Fruit fly (Drosophila melanogaster): Measurements from ENCODE around the gene CG17959.

Gene CG17959

DNA sequence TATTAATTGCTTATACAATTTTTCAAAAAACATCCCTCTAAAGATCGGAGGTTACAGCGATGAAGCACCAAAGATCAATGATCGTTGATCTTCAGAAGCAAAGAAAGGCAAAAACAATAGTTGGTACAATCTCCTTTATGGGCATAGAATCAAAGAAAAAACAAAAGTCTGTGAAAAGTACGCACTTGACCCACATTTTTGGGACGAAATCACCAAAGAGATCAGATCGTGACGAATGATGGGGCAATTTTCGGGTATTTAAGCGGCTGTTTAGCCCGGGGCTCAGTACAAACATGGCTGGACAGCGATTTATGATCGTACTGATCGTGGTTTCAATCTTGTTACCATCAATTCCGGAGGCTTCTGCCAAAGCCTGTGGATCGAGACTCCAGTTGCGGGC, at the start of gene CG17959:
Gene CG17959 (plus strand): TSS at position 301 of the 400 bp plus-strand sequence.
- TF ChIP-seq foxo (GFP tag; optimal IDR thresholded peaks at IDR 0.05) (no peak), HLH106 (tag; optimal IDR thresholded peaks at IDR 0.05) (no peak), brk (GFP tag; optimal IDR thresholded peaks at IDR 0.05) (no peak), Hr78 (GFP tag; optimal IDR thresholded peaks at IDR 0.05) (no peak), rgr (GFP tag; optimal IDR thresholded peaks at IDR 0.05) (no peak), dl (GFP tag; optimal IDR thresholded peaks at IDR 0.05; ENCODE audit: insufficient read depth in 1 of 2, partially characterized antibody in 2 of 2) (no peak), N (GFP tag; optimal IDR thresholded peaks at IDR 0.05) (no peak), CrebA (GFP tag; optimal IDR thresholded peaks at IDR 0.05; ENCODE audit: borderline replicate concordance) (no peak), OdsH (GFP tag; optimal IDR thresholded peaks at IDR 0.05) (no peak), Dfd (GFP tag; optimal IDR thresholded peaks at IDR 0.05) (no peak), Myc (optimal IDR thresholded peaks at IDR 0.05) (no peak), dmrt93B (GFP tag; optimal IDR thresholded peaks at IDR 0.05) (no peak), sage (GFP tag; optimal IDR thresholded peaks at IDR 0.05) (no peak)

DNA sequence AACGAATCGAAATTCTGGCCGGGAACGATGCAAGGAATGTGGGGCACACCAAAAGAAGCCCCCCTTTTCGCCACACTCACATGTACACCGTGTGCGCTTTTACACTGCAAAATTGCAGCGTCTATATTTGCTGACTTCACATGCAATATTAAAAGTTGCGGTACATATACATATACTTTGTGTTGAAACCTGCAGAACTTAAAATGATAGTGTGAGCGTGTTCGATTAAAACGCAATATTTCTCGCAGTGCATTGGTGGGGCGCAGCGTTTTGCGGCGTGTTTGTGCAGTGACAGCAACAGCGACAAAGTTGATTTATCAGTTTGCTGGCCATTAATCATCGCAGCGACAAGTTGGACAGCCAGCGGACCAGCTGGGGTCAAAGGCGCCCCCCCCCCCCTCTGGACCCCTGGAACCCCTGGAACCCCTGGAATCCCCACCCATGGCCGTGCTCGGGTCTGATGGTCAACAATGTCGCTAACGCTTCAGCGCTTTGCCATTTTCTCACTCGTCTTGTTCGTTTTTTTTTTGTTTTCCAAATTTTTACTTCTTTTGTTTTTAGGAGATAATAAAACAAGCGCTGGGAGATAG, 39.7 kb upstream of the CG17959 start:
- no peak for TF ChIP-seq dl (GFP tag; optimal IDR thresholded peaks at IDR 0.05; ENCODE audit: insufficient read depth in 1 of 2, partially characterized antibody in 2 of 2)
- peak; percentile 92 for TF ChIP-seq Dfd (GFP tag; optimal IDR thresholded peaks at IDR 0.05)
- TF ChIP-seq dmrt93B (GFP tag; optimal IDR thresholded peaks at IDR 0.05): peak; percentile 39
- TF ChIP-seq lola (GFP tag; optimal IDR thresholded peaks at IDR 0.05): no peak
- peak; percentile 53 for TF ChIP-seq HLH106 (tag; optimal IDR thresholded peaks at IDR 0.05)
- TF ChIP-seq ey (GFP tag; optimal IDR thresholded peaks at IDR 0.05): peak; percentile 37
- no peak for TF ChIP-seq Dif (GFP tag; optimal IDR thresholded peaks at IDR 0.05; ENCODE audit: partially characterized antibody)
- peak; percentile 3 for TF ChIP-seq Sp1 (GFP tag; optimal IDR thresholded peaks at IDR 0.05)
- no peak for TF ChIP-seq N (GFP tag; optimal IDR thresholded peaks at IDR 0.05)
- peak; percentile 28 for TF ChIP-seq br (GFP tag; optimal IDR thresholded peaks at IDR 0.05)
- TF ChIP-seq rgr (GFP tag; optimal IDR thresholded peaks at IDR 0.05): peak; percentile 14
- peak; percentile 0 for TF ChIP-seq OdsH (GFP tag; optimal IDR thresholded peaks at IDR 0.05)
- no peak for TF ChIP-seq woc (GFP tag; optimal IDR thresholded peaks at IDR 0.05)
- no peak for TF ChIP-seq Mio (GFP tag; optimal IDR thresholded peaks at IDR 0.05)
- TF ChIP-seq Vsx2 (GFP tag; optimal IDR thresholded peaks at IDR 0.05; ENCODE audit: partially characterized antibody): no peak
- peak; percentile 45 for TF ChIP-seq h (GFP tag; optimal IDR thresholded peaks at IDR 0.05)

DNA sequence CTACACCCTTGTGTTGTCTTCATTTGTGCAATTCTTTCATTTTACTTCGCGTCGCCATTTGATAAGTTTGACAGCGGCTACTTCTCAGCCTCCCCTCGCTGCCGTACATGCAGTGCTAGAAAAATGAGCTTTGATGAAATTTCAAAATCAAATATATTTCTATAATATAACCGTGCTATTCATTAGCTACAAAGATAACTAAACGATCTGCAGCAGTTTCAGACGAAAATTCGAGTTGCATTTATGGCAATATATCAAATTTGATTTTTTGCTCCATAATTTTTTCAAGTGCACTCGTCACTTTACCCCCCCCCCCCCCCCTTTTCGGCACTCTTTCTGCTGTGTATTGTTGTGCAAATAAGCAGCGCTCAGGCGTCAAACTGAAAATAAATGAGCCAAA, 34.3 kb upstream of the CG17959 start:
- no peak for TF ChIP-seq usp (GFP tag; optimal IDR thresholded peaks at IDR 0.05)
- peak; percentile 50 for TF ChIP-seq Dfd (GFP tag; optimal IDR thresholded peaks at IDR 0.05)

DNA sequence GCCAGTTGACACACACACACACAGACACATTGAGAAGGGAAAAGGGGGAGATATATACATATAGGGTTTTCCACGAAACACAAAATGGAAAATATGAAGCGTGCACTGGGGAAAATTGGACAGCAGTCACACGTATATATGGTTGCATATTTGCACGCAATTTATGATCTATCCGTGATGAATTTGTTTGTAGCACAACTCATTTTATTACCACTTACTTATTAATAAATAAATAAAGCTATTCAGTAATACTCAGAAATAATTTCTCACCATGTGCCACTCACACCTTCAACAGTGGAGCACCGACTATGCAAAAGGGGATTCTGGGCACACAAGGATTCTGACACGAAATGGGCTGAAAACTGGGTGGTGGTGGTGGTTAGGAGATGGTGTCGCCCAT, 32.8 kb upstream of the CG17959 start:
- TF ChIP-seq Dfd (GFP tag; optimal IDR thresholded peaks at IDR 0.05): no peak
- no peak for TF ChIP-seq Dif (GFP tag; optimal IDR thresholded peaks at IDR 0.05; ENCODE audit: partially characterized antibody)

DNA sequence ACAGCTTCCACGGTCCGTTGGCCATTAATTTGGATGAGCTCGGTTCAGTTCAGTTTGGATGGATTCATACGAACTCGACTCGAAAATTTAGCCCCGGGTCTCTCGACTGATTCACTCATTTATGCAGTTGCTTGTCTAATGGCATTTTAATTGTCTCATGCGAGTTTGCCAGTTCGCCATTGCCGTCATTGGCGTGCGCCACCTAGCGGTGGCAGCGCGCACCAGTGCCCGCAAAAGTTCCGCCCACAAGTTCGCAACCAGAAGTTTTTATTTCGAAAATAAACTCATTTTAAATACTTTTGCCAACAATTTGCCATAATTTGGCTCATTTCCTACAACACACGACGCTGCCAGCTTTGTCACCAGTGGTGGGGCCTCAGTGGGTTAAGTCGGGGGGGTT, 31.8 kb upstream of the CG17959 start:
- TF ChIP-seq sv (GFP tag; optimal IDR thresholded peaks at IDR 0.05) (no peak), psq (GFP tag; optimal IDR thresholded peaks at IDR 0.05) (no peak), Rel (GFP tag; optimal IDR thresholded peaks at IDR 0.05) (no peak), Rel (tag; optimal IDR thresholded peaks at IDR 0.05) (no peak), rgr (GFP tag; optimal IDR thresholded peaks at IDR 0.05) (no peak), Hr83 (GFP tag; optimal IDR thresholded peaks at IDR 0.05; ENCODE audit: poor library complexity, severe bottlenecking) (no peak), HLH106 (tag; optimal IDR thresholded peaks at IDR 0.05) (no peak), dsf (GFP tag; optimal IDR thresholded peaks at IDR 0.05; ENCODE audit: borderline replicate concordance) (no peak), CG32264 (GFP tag; optimal IDR thresholded peaks at IDR 0.05) (no peak), GATAd (GFP tag; optimal IDR thresholded peaks at IDR 0.05) (no peak), Sp1 (GFP tag; optimal IDR thresholded peaks at IDR 0.05) (no peak), Vsx2 (GFP tag; optimal IDR thresholded peaks at IDR 0.05; ENCODE audit: partially characterized antibody) (no peak), foxo (GFP tag; optimal IDR thresholded peaks at IDR 0.05) (no peak), OdsH (GFP tag; optimal IDR thresholded peaks at IDR 0.05) (no peak), woc (GFP tag; optimal IDR thresholded peaks at IDR 0.05) (no peak), Hr78 (GFP tag; optimal IDR thresholded peaks at IDR 0.05) (no peak), dl (GFP tag; optimal IDR thresholded peaks at IDR 0.05; ENCODE audit: insufficient read depth in 1 of 2, partially characterized antibody in 2 of 2) (no peak)

All from whole organism, wandering third instar larva.